Worm (Caenorhabditis elegans) whole organism, L1 larva: Measurements from ENCODE around the gene str-156.

Experiments
- C04F5.9 ChIP-seq: sonication (generic microtip); optimal IDR thresholded peaks from 2 replicates; lab custom pipeline; 2016; ENCODE audit warnings: missing genetic modification characterization, missing compliant biosample characterization
- C34B4.2 ChIP-seq: sonication (generic microtip); optimal IDR thresholded peaks from 2 replicates; lab custom pipeline; 2017; ENCODE audit warnings: mild to moderate bottlenecking, missing genetic modification characterization, missing compliant biosample characterization
- Y116A8C.19 ChIP-seq: sonication (generic microtip); optimal IDR thresholded peaks from 2 replicates; lab custom pipeline; 2016; ENCODE audit warnings: missing compliant biosample characterization, missing genetic modification characterization, borderline replicate concordance
- aha-1 ChIP-seq: fragments of 150-350 bp; optimal IDR thresholded peaks from 2 replicates; lab custom pipeline; 2014; ENCODE audit warnings: missing biosample characterization, missing genetic modification characterization
- ama-1 ChIP-seq: fragments of 150-350 bp; optimal IDR thresholded peaks from 2 replicates; lab custom pipeline; 2014
- blmp-1 ChIP-seq: fragments of 150-350 bp; optimal IDR thresholded peaks from 2 replicates; lab custom pipeline; 2014; ENCODE audit warnings: missing biosample characterization, missing genetic modification characterization
- ceh-63 ChIP-seq: fragments of 200-800 bp; sonication (Bioruptor generic); optimal IDR thresholded peaks from 2 replicates; lab custom pipeline; 2018; ENCODE audit warnings: mild to moderate bottlenecking, missing genetic modification characterization, missing compliant biosample characterization
- efl-1 ChIP-seq, 4 experiments: fragments of 150-350 bp; optimal IDR thresholded peaks in 3 of 4; peaks in 1 of 4; 1 replicate in 1 of 4; 2 replicates in 3 of 4; lab custom pipeline; 2014; ENCODE audit warnings: missing biosample characterization in 2 of 4, missing genetic modification characterization in 2 of 4, missing genetic modification reagents in 2 of 4
- efl-3 ChIP-seq: fragments of 200-800 bp; sonication (Bioruptor generic); optimal IDR thresholded peaks from 2 replicates; lab custom pipeline; 2018; ENCODE audit warnings: mild to moderate bottlenecking, missing genetic modification characterization, missing compliant biosample characterization
- egl-13 ChIP-seq: sonication (generic microtip); optimal IDR thresholded peaks from 2 replicates; lab custom pipeline; 2016; ENCODE audit warnings: missing genotype, missing genetic modification reagents, missing genetic modification characterization, missing compliant biosample characterization
- egl-27 ChIP-seq, 2 experiments: fragments of 150-350 bp in 1 of 2; sonication (generic microtip); optimal IDR thresholded peaks; 3 replicates each; lab custom pipeline; 2017 to 2018; ENCODE audit warnings: missing biosample characterization in 2 of 2, missing genetic modification characterization in 2 of 2, missing genetic modification reagents in 2 of 2
- elt-2 ChIP-seq: sonication (generic microtip); optimal IDR thresholded peaks from 2 replicates; lab custom pipeline; 2016; ENCODE audit warnings: missing genetic modification characterization, mild to moderate bottlenecking, inconsistent platforms, missing compliant biosample characterization, missing genetic modification reagents
- ets-5 ChIP-seq: fragments of 200-800 bp; sonication (Bioruptor generic); IDR thresholded peaks from 2 replicates; pipeline ENCODE4 v1.3.6; 2022; ENCODE audit warnings: missing genetic modification characterization, missing compliant biosample characterization
- fkh-4 ChIP-seq: sonication (generic microtip); optimal IDR thresholded peaks from 2 replicates; lab custom pipeline; 2016; ENCODE audit warnings: missing compliant biosample characterization, missing genetic modification characterization, borderline replicate concordance
- fos-1 ChIP-seq: fragments of 150-350 bp; optimal IDR thresholded peaks from 2 replicates; lab custom pipeline; 2014; ENCODE audit warnings: missing biosample characterization, missing genetic modification characterization
- grh-1 ChIP-seq: fragments of 200-800 bp; sonication (Bioruptor generic); IDR thresholded peaks from 2 replicates; pipeline ENCODE4 v1.3.6; 2022; ENCODE audit warnings: missing genetic modification reagents, missing genetic modification characterization, missing compliant biosample characterization
- hpl-2 ChIP-seq: fragments of 150-350 bp; optimal IDR thresholded peaks from 2 replicates; lab custom pipeline; 2014; ENCODE audit warnings: missing biosample characterization, missing genetic modification reagents, missing genetic modification characterization
- irx-1 ChIP-seq: sonication (generic microtip); optimal IDR thresholded peaks from 2 replicates; lab custom pipeline; 2016; ENCODE audit warnings: missing genetic modification characterization, missing compliant biosample characterization
- jun-1 ChIP-seq: fragments of 150-350 bp; optimal IDR thresholded peaks from 2 replicates; lab custom pipeline; 2014; ENCODE audit warnings: missing biosample characterization, missing genetic modification reagents, missing genetic modification characterization
- lin-13 ChIP-seq: fragments of 150-350 bp; optimal IDR thresholded peaks from 2 replicates; lab custom pipeline; 2014; ENCODE audit warnings: missing biosample characterization, missing genetic modification reagents, missing genetic modification characterization
- lin-15B ChIP-seq: fragments of 150-350 bp; sonication (generic microtip); optimal IDR thresholded peaks from 3 replicates; lab custom pipeline; 2014; ENCODE audit warnings: missing biosample characterization, missing genetic modification characterization
- lin-35 ChIP-seq, 2 experiments: fragments of 150-350 bp; optimal IDR thresholded peaks; 2 replicates each; lab custom pipeline; 2014; ENCODE audit warnings: missing biosample characterization in 2 of 2, missing genetic modification characterization in 2 of 2, missing genetic modification reagents in 2 of 2
- lir-3 ChIP-seq: sonication (generic microtip); optimal IDR thresholded peaks from 2 replicates; lab custom pipeline; 2016; ENCODE audit warnings: mild to moderate bottlenecking, missing genetic modification characterization, moderate library complexity, missing compliant biosample characterization; ENCODE audit not compliant: poor library complexity
- mef-2 ChIP-seq: fragments of 150-350 bp; optimal IDR thresholded peaks from 2 replicates; lab custom pipeline; 2014; ENCODE audit warnings: missing biosample characterization, missing genetic modification characterization
- mep-1 ChIP-seq: fragments of 150-350 bp; optimal IDR thresholded peaks from 2 replicates; lab custom pipeline; 2014; ENCODE audit warnings: missing biosample characterization, missing genetic modification characterization
- nhr-12 ChIP-seq: sonication (generic microtip); optimal IDR thresholded peaks from 2 replicates; lab custom pipeline; 2017; ENCODE audit warnings: missing biosample characterization, missing genetic modification characterization
- nhr-19 ChIP-seq: fragments of 200-800 bp; sonication (Bioruptor generic); conservative IDR thresholded peaks from 2 replicates; pipeline ENCODE4 v1.3.6; 2022; ENCODE audit warnings: missing genetic modification characterization, missing compliant biosample characterization
- nhr-28 ChIP-seq: fragments of 150-350 bp; optimal IDR thresholded peaks from 2 replicates; lab custom pipeline; 2014; ENCODE audit warnings: missing biosample characterization, missing genetic modification characterization
- nhr-84 ChIP-seq: sonication (generic microtip); optimal IDR thresholded peaks from 2 replicates; lab custom pipeline; 2017; ENCODE audit warnings: missing biosample characterization, missing genetic modification characterization
- nhr-90 ChIP-seq: sonication (generic microtip); optimal IDR thresholded peaks from 2 replicates; lab custom pipeline; 2016; ENCODE audit warnings: mild to moderate bottlenecking, missing genetic modification characterization, missing compliant biosample characterization; ENCODE audit not compliant: poor library complexity
- pag-3 ChIP-seq: sonication (generic microtip); optimal IDR thresholded peaks from 2 replicates; lab custom pipeline; 2017; ENCODE audit warnings: missing genetic modification characterization, mild to moderate bottlenecking, missing compliant biosample characterization, antibody characterized with exemption, borderline replicate concordance; ENCODE audit not compliant: insufficient read depth
- pqm-1 ChIP-seq: sonication (generic microtip); optimal IDR thresholded peaks from 3 replicates; lab custom pipeline; 2017; ENCODE audit warnings: missing biosample characterization, missing genetic modification characterization
- snu-23 ChIP-seq: sonication (generic microtip); optimal IDR thresholded peaks from 2 replicates; lab custom pipeline; 2016; ENCODE audit warnings: missing genetic modification characterization, missing compliant biosample characterization
- sup-37 ChIP-seq: fragments of 200-800 bp; sonication (Bioruptor generic); optimal IDR thresholded peaks from 2 replicates; lab custom pipeline; 2018; ENCODE audit warnings: mild to moderate bottlenecking, missing genetic modification characterization, missing compliant biosample characterization
- swsn-7 ChIP-seq: sonication (generic microtip); optimal IDR thresholded peaks from 2 replicates; lab custom pipeline; 2016; ENCODE audit warnings: missing genetic modification characterization, missing compliant biosample characterization
- tlp-1 ChIP-seq: fragments of 150-350 bp; optimal IDR thresholded peaks from 2 replicates; lab custom pipeline; 2014; ENCODE audit warnings: missing biosample characterization, missing genetic modification characterization
- unc-130 ChIP-seq: fragments of 150-350 bp; optimal IDR thresholded peaks from 2 replicates; lab custom pipeline; 2017; ENCODE audit warnings: missing biosample characterization, missing genetic modification characterization, inconsistent platforms
- unc-30 ChIP-seq: sonication (generic microtip); optimal IDR thresholded peaks from 2 replicates; lab custom pipeline; 2017; ENCODE audit warnings: missing biosample characterization, missing genetic modification characterization
- unc-62 ChIP-seq: fragments of 150-350 bp; optimal IDR thresholded peaks from 2 replicates; lab custom pipeline; 2014; ENCODE audit warnings: missing biosample characterization, missing genetic modification reagents, missing genetic modification characterization
- unc-86 ChIP-seq: sonication (generic microtip); optimal IDR thresholded peaks from 2 replicates; lab custom pipeline; 2016; ENCODE audit warnings: missing genetic modification characterization, missing compliant biosample characterization
- zip-4 ChIP-seq: fragments of 200-800 bp; sonication (Bioruptor generic); optimal IDR thresholded peaks from 2 replicates; lab custom pipeline; 2018; ENCODE audit warnings: mild to moderate bottlenecking, missing genetic modification characterization, moderate library complexity, missing compliant biosample characterization
- ztf-11 ChIP-seq, 2 experiments: sonication (generic microtip); optimal IDR thresholded peaks; 2 replicates each; lab custom pipeline; 2016 to 2017; ENCODE audit warnings: missing genetic modification characterization in 2 of 2, missing biosample characterization in 1 of 2, missing compliant biosample characterization in 1 of 2
- ztf-4 ChIP-seq: fragments of 150-350 bp; optimal IDR thresholded peaks from 2 replicates; lab custom pipeline; 2014; ENCODE audit warnings: missing biosample characterization, missing genetic modification characterization

str-156 gene

DNA sequence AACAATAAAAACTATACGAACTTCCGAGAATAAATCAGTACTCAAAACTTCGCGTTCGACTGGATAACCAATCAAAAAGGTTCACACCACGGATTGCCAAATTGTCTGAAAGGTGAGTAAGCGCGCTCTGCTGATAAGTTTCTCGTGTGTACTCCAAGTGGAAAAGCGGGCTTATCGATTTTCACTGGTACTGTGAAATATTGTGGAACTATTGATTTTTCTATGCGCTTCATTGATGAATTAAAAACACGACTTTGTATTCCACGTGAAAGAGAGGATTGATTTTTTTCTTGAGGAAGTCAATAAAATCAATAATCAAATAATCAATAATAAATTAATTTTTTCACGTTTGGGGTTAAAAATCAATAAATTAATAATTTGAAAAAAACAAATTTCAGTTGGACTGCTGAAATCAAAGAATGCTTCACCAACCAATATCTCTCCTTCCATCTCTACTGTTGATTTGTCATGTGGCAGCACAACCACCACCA lies 7.5 kb upstream of the str-156 start, which contains the start of gene T08B6.4:
TSS of gene T08B6.4 (plus strand) at position 51 of the 491 bp plus-strand sequence.
- TF ChIP-seq unc-30 (tag; lab: Kevin White, UChicago) (no peak), jun-1 (tag; lab: Kevin White, UChicago) (no peak), nhr-28 (tag; lab: Kevin White, UChicago) (no peak), ets-5 (no peak), Y116A8C.19 (tag; lab: Kevin White, UChicago) (no peak), nhr-19 (no peak), mep-1 (tag; lab: Kevin White, UChicago) (no peak), hpl-2 (GFP tag; lab: Kevin White, UChicago) (no peak), nhr-90 (no peak), ama-1 (no peak), snu-23 (no peak)

DNA sequence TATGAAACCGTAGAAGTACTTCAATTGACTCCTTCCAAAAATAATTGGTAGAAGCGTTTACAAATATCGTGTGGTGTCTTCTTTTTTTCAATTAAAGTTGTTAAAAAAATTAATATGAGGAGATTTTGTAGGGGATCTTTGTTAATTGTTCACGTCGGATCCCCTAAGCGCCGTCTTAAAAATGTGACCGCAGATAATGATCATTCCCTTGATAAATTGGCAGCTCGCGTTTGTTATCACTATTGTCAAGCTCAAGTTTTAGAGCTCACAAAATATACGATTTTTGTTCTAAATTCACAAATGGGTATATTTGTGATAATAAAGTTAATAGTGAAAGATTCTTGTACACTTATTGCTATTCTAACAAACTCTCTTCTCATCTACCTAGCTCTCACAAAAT lies 4.2 kb upstream of the str-156 start, which contains the start of gene str-159:
TSS of gene str-159 (plus strand) at position 301 of the 400 bp plus-strand sequence.
- no peak for TF ChIP-seq unc-62
- no peak for TF ChIP-seq grh-1 (GFP tag; lab: Robert Waterston, UW)

DNA sequence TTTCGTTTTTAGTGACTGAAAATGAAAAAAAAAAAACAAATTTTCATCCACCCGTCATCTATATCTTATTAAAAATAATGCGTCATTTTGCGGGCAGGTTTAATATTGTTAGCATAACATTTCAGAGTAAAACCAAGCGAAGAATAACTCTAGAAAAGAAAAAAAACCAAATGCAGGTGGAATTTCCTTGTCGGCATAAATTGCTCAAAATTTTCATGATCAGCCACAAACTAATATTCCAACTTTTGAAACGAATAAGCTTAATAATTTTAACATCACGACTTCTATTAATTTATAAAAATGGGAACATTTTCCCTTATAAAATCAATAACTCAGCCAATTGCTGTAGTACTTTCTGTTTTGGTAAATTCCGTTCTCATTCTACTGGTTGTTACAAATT lies 2.5 kb downstream of the str-156 start, which contains the start of gene str-155:
TSS of gene str-155 (plus strand) at position 301 of the 400 bp plus-strand sequence.
- TF ChIP-seq lir-3 (tag; lab: Kevin White, UChicago) (no peak), egl-13 (tag; lab: Kevin White, UChicago) (no peak), efl-3 (GFP tag; lab: Kevin White, UChicago) (no peak), irx-1 (tag; lab: Kevin White, UChicago) (no peak), fos-1 (tag; lab: Kevin White, UChicago) (no peak), nhr-12 (no peak), ztf-4 (tag; lab: Kevin White, UChicago) (no peak), sup-37 (GFP tag; lab: Kevin White, UChicago) (no peak), pqm-1 (tag; lab: Kevin White, UChicago) (no peak), nhr-19 (no peak), fkh-4 (tag; lab: Kevin White, UChicago) (no peak), hpl-2 (GFP tag; lab: Kevin White, UChicago) (no peak)

DNA sequence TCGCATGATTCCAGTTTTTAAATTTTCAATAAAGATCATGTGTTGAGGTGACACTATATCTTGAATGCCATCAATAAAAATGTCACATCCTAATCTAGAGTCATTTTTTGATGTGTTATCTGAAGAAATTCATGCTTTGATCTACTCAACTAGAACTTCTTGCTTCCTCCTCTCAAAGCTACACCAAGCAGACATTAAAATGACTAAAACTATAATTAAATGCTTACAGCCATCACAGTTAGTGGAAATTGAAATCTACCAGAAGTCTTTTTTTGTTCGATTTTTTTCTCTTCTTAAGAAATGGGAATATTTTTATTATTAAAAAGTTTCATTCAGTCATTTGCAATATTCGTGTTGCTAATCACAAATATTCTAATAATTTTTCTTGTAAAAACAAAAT lies 4.6 kb downstream of the str-156 start, which contains the start of gene str-158:
TSS of gene str-158 (plus strand) at position 301 of the 400 bp plus-strand sequence.
- TF ChIP-seq jun-1 (tag; lab: Kevin White, UChicago) (no peak), sup-37 (GFP tag; lab: Kevin White, UChicago) (no peak), egl-27 (tag; optimal IDR thresholded peaks at IDR 0.05; lab: Kevin White, UChicago) (no peak), zip-4 (GFP tag; lab: Kevin White, UChicago) (no peak), ceh-63 (GFP tag; lab: Kevin White, UChicago) (no peak), pag-3 (tag; lab: Kevin White, UChicago) (no peak), ztf-11 (tag; optimal IDR thresholded peaks at IDR 0.05; lab: Kevin White, UChicago) (no peak), unc-62 (no peak), lin-13 (GFP tag; lab: Kevin White, UChicago) (no peak), nhr-84 (no peak), mef-2 (no peak), nhr-12 (no peak)
- TF ChIP-seq, all 84 proteins: peak for 0

DNA sequence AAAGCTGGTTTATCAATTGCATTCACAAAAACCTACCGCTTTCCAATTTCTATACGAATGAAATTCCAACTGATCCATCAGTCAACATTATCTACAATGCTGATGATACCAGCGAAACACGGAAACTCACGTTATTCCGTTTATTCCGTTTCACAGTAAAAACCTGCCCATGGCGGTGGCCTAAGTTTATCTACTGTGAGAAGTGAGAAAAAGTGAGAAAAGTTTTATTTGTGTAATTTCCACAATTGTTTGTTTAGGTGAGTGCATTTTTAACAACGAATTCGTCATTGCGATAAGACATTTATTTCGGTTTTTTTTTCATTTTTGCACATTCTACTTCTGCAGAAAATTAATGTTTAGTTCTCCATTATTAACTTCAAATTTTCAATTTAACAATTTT lies 16.9 kb downstream of the str-156 start, which contains the start of gene Y9C9A.8:
TSS of gene Y9C9A.8 (plus strand) at position 301 of the 400 bp plus-strand sequence.
- TF ChIP-seq ceh-63 (GFP tag; lab: Kevin White, UChicago) (no peak), blmp-1 (no peak), jun-1 (tag; lab: Kevin White, UChicago) (no peak), C34B4.2 (tag; lab: Kevin White, UChicago) (no peak), C04F5.9 (tag; lab: Kevin White, UChicago) (no peak), pqm-1 (tag; lab: Kevin White, UChicago) (no peak), efl-1 (optimal IDR thresholded peaks at IDR 0.05; lab: Kevin White, UChicago) (no peak), efl-1 (GFP tag; optimal IDR thresholded peaks at IDR 0.05 in 1 of 2; lab: Kevin White, UChicago) (no peak), sup-37 (GFP tag; lab: Kevin White, UChicago) (no peak), lin-35 (GFP tag; optimal IDR thresholded peaks at IDR 0.05; lab: Kevin White, UChicago) (no peak), unc-86 (tag; lab: Kevin White, UChicago) (no peak), swsn-7 (tag; lab: Kevin White, UChicago) (no peak), lir-3 (tag; lab: Kevin White, UChicago) (no peak), fos-1 (tag; lab: Kevin White, UChicago) (no peak), tlp-1 (tag; lab: Kevin White, UChicago) (no peak), aha-1 (tag; lab: Kevin White, UChicago) (no peak), irx-1 (tag; lab: Kevin White, UChicago) (no peak), elt-2 (tag; lab: Kevin White, UChicago) (no peak), lin-15B (no peak), unc-130 (tag; lab: Kevin White, UChicago) (no peak)
